Worm (Caenorhabditis elegans) whole organism, midembryonic: ENCODE measurements around the gene srp-2.

Experiments
- T22C8.4 ChIP-seq: fragments of 200-800 bp; sonication (Bioruptor generic); IDR thresholded peaks from 2 replicates; pipeline ENCODE4 v1.3.6; 2022; ENCODE audit warnings: missing genetic modification characterization, missing compliant biosample characterization
- cog-1 ChIP-seq: sonication (generic microtip); optimal IDR thresholded peaks from 2 replicates; lab custom pipeline; 2016; ENCODE audit warnings: missing genetic modification characterization, missing compliant biosample characterization

ce11 chrV:802726-803125 is 40.3 kb downstream of the srp-2 start:
- TF ChIP-seq cog-1 (tag; lab: Kevin White, UChicago), result no peak
- no peak for TF ChIP-seq T22C8.4 (GFP tag; lab: Robert Waterston, UW)
